Worm (Caenorhabditis elegans): ENCODE data around the gene C04H5.1.

ce11 chrII:14534000-14534399 lies at the start of gene C04H5.1:
- TF ChIP-seq cog-1 (tag; optimal IDR thresholded peaks at IDR 0.05), result no peak
- no peak for TF ChIP-seq flt-1 (GFP tag; IDR thresholded peaks at IDR 0.05)
- no peak for TF ChIP-seq klf-2 (GFP tag; conservative IDR thresholded peaks at IDR 0.05)
- no peak for TF ChIP-seq med-1 (GFP tag; optimal IDR thresholded peaks at IDR 0.05; ENCODE audit: insufficient read depth)
- no peak for TF ChIP-seq ref-1 (GFP tag; conservative IDR thresholded peaks at IDR 0.05)

All from whole organism, midembryonic.